Worm (Caenorhabditis elegans): Measurements from ENCODE around the gene T21B10.4.

- no peak for TF ChIP-seq unc-62 (GFP tag; optimal IDR thresholded peaks at IDR 0.05)
- no peak for TF ChIP-seq skn-1 (tag; optimal IDR thresholded peaks at IDR 0.05)
- no peak for TF ChIP-seq lsy-2 (tag; optimal IDR thresholded peaks at IDR 0.05)
- no peak for TF ChIP-seq mdl-1 (tag; optimal IDR thresholded peaks at IDR 0.05)
Measured at ce11 chrII:8956896-8957295, 16.2 kb downstream of the T21B10.4 start.

Data from whole organism, L2 larva.